Fruit fly (Drosophila melanogaster): ENCODE data around the gene nab.

Gene nab

DNA sequence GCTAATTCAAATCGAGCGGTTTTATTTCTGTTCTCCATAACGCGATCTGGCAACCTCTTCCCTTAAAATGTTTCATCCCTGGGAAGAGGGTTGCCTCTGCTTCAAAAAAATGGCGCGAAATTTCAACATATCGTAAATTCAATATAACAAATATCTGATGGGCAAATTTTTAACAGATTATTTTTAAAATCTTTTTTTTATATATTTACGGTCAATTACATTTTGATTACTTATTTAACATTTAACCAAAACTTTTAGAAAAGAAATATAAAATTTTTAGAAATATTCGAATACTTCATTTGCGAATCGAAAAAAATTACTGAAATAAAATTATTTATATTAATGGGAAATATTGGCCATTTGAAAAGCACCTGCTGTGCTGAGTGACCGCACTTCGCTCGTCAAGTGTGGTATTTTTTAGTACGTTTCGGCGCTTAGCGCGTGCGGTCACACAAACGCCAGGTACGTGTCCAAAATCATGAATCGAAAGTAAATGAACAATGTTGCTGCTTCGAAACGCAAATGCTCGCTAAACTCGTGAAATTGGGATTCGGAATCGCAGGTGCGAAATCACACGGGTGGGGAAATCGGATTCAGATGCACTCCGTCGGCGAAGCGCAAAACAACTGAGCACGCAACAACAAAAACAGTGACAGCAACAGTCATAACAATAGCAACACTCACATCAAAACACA lies 9.4 kb upstream of the nab start, which contains the start of gene Ero1L (continued):
- TF ChIP-seq danr (GFP tag; IDR thresholded peaks at IDR 0.05) = no peak
- TF ChIP-seq chif (GFP tag; optimal IDR thresholded peaks at IDR 0.05) = no peak
- peak; percentile 66 for TF ChIP-seq trem (tag; optimal IDR thresholded peaks at IDR 0.05)
- peak; percentile 82 for TF ChIP-seq Lhr (GFP tag; optimal IDR thresholded peaks at IDR 0.05)
- no peak for TF ChIP-seq NK7.1 (GFP tag; optimal IDR thresholded peaks at IDR 0.05)
- TF ChIP-seq ranshi (GFP tag; IDR thresholded peaks at IDR 0.05) = no peak
- TF ChIP-seq Abd-B (GFP tag; optimal IDR thresholded peaks at IDR 0.05) = peak; percentile 51
- TF ChIP-seq CG11085 (GFP tag; IDR thresholded peaks at IDR 0.05) = no peak
- peak; percentile 64; the same call in 2 of the 3 replicates for TF ChIP-seq CG34422 (GFP tag; IDR thresholded peaks at IDR 0.05)
- peak; percentile 27 for TF ChIP-seq her (GFP tag; optimal IDR thresholded peaks at IDR 0.05)
- peak; percentile 0 for TF ChIP-seq Sry-β (GFP tag; optimal IDR thresholded peaks at IDR 0.05)
- TF ChIP-seq Six4 (GFP tag; optimal IDR thresholded peaks at IDR 0.05) = no peak
- no peak for TF ChIP-seq Dad (GFP tag; optimal IDR thresholded peaks at IDR 0.05)
- TF ChIP-seq Ssrp (tag; optimal IDR thresholded peaks at IDR 0.05) = no peak
- TF ChIP-seq rib (GFP tag; IDR thresholded peaks at IDR 0.05) = peak; percentile 52; the same call in 1 of the 2 replicates
- TF ChIP-seq sens-2 (GFP tag; IDR thresholded peaks at IDR 0.05) = no peak
- TF ChIP-seq Chrac-16 (GFP tag; optimal IDR thresholded peaks at IDR 0.05) = no peak
- TF ChIP-seq Meics (GFP tag; optimal IDR thresholded peaks at IDR 0.05) = peak; percentile 52
- no peak for TF ChIP-seq jumu (GFP tag; optimal IDR thresholded peaks at IDR 0.05)
- TF ChIP-seq CG18262 (tag; optimal IDR thresholded peaks at IDR 0.05) = peak; percentile 55
- no peak for TF ChIP-seq H15 (GFP tag; IDR thresholded peaks at IDR 0.05)
- TF ChIP-seq dmrt11E (tag; optimal IDR thresholded peaks at IDR 0.05) = no peak
- TF ChIP-seq tna (GFP tag; IDR thresholded peaks at IDR 0.05; ENCODE audit: partially characterized antibody) = no peak
- TF ChIP-seq fd96Cb (tag; optimal IDR thresholded peaks at IDR 0.05) = peak; percentile 14
- TF ChIP-seq lola (GFP tag; optimal IDR thresholded peaks at IDR 0.05) = no peak
- TF ChIP-seq wdn (GFP tag; IDR thresholded peaks at IDR 0.05) = 0 out of 2 replicates have a peak, but pooled peaks have one; percentile 42
- TF ChIP-seq CG2120 (GFP tag; optimal IDR thresholded peaks at IDR 0.05) = peak; percentile 16
- TF ChIP-seq Adf1 (GFP tag; IDR thresholded peaks at IDR 0.05) = peak; percentile 43; the same call in 1 of the 2 replicates
- no peak for TF ChIP-seq aop (GFP tag; IDR thresholded peaks at IDR 0.05)
- TF ChIP-seq C15 (GFP tag; IDR thresholded peaks at IDR 0.05) = no peak
- TF ChIP-seq CG12071 (GFP tag; optimal IDR thresholded peaks at IDR 0.05) = peak; percentile 2
- TF ChIP-seq CG12104 (GFP tag; optimal IDR thresholded peaks at IDR 0.05) = peak; percentile 18
- TF ChIP-seq CG8089 (GFP tag; optimal IDR thresholded peaks at IDR 0.05) = no peak
- peak; percentile 97 for TF ChIP-seq MESR4 (GFP tag; optimal IDR thresholded peaks at IDR 0.05)
- TF ChIP-seq pzg (GFP tag; optimal IDR thresholded peaks at IDR 0.05) = peak; percentile 63
- TF ChIP-seq crol (GFP tag; IDR thresholded peaks at IDR 0.05) = no peak
- no peak for TF ChIP-seq CrebB (tag; optimal IDR thresholded peaks at IDR 0.05)
- TF ChIP-seq CkIIα-i1 (GFP tag; IDR thresholded peaks at IDR 0.05) = no peak
- TF ChIP-seq Nf-YC (tag; optimal IDR thresholded peaks at IDR 0.05) = peak; percentile 60
- TF ChIP-seq CG1832 (GFP tag; optimal IDR thresholded peaks at IDR 0.05) = no peak
- no peak for TF ChIP-seq dati (GFP tag; IDR thresholded peaks at IDR 0.05)
- TF ChIP-seq cwo (GFP tag; optimal IDR thresholded peaks at IDR 0.05) = peak; percentile 20
- TF ChIP-seq CG10979 (tag; optimal IDR thresholded peaks at IDR 0.05) = peak; percentile 29
- TF ChIP-seq chinmo (GFP tag; IDR thresholded peaks at IDR 0.05; ENCODE audit: partially characterized antibody) = peak; percentile 48; the same call in 1 of the 4 replicates
- peak; percentile 12 for TF ChIP-seq grau (tag; optimal IDR thresholded peaks at IDR 0.05)
- TF ChIP-seq CG9817 (tag; optimal IDR thresholded peaks at IDR 0.05) = no peak
- TF ChIP-seq CG17186 (GFP tag; optimal IDR thresholded peaks at IDR 0.05) = peak; percentile 21
- no peak for TF ChIP-seq slbo (GFP tag; IDR thresholded peaks at IDR 0.05)
- peak; percentile 54 for TF ChIP-seq sens (GFP tag)
- peak; percentile 25; the same call in 1 of the 2 replicates for TF ChIP-seq CG9932 (GFP tag; IDR thresholded peaks at IDR 0.05)

Data from whole organism, embryonic.